Fruit fly (Drosophila melanogaster): ENCODE measurements around the gene CG9920.

CG9920 gene

dm6 chr3R:14096792-14097191, 1.1 kb downstream of the CG9920 start, which contains the start of gene CCHa1:
TSS of gene CCHa1 (minus strand) at chr3R:14096835.
- TF ChIP-seq lz (GFP tag; optimal IDR thresholded peaks at IDR 0.05) (no peak), eg (GFP tag; IDR thresholded peaks at IDR 0.05) (no peak), achi (GFP tag; optimal IDR thresholded peaks at IDR 0.05) (no peak), Eip78C (GFP tag) (no peak), Smox (GFP tag; optimal IDR thresholded peaks at IDR 0.05) (no peak), CG7368 (GFP tag; optimal IDR thresholded peaks at IDR 0.05) (no peak), CG8632 (GFP tag; optimal IDR thresholded peaks at IDR 0.05) (no peak), CG1621 (tag; optimal IDR thresholded peaks at IDR 0.05) (no peak)

- peak; percentile 25 for TF ChIP-seq svp (GFP tag)
- TF ChIP-seq CG16779 (tag; optimal IDR thresholded peaks at IDR 0.05) = no peak
These were observed 2.0 kb downstream of the CG9920 start for dm6 chr3R:14095916-14096315.

- TF ChIP-seq Eip75B (GFP tag; optimal IDR thresholded peaks at IDR 0.05) = no peak
- TF ChIP-seq Ets96B (tag; optimal IDR thresholded peaks at IDR 0.05) = no peak
- TF ChIP-seq lz (GFP tag; optimal IDR thresholded peaks at IDR 0.05) = no peak
- no peak for TF ChIP-seq CG6163 (GFP tag; IDR thresholded peaks at IDR 0.05)
- TF ChIP-seq achi (GFP tag; optimal IDR thresholded peaks at IDR 0.05) = no peak
- TF ChIP-seq Eip93F (GFP tag; optimal IDR thresholded peaks at IDR 0.05) = no peak
- no peak for TF ChIP-seq CG10669 (GFP tag; optimal IDR thresholded peaks at IDR 0.05)
- TF ChIP-seq dsx (GFP tag; optimal IDR thresholded peaks at IDR 0.05; ENCODE audit: poor library complexity, severe bottlenecking) = no peak
- TF ChIP-seq CG6808 (GFP tag; optimal IDR thresholded peaks at IDR 0.05) = no peak
- no peak for TF ChIP-seq CG7368 (GFP tag; optimal IDR thresholded peaks at IDR 0.05)
- peak; percentile 25 for TF ChIP-seq CG32006 (GFP tag; optimal IDR thresholded peaks at IDR 0.05)
- no peak for TF ChIP-seq acj6 (GFP tag; optimal IDR thresholded peaks at IDR 0.05)
- no peak for TF ChIP-seq CG6854 (GFP tag; optimal IDR thresholded peaks at IDR 0.05)
- peak; percentile 68 for TF ChIP-seq Eip78C (GFP tag)
- TF ChIP-seq Hr38 (GFP tag; optimal IDR thresholded peaks at IDR 0.05) = no peak
- no peak for TF ChIP-seq Smox (GFP tag; optimal IDR thresholded peaks at IDR 0.05)
- TF ChIP-seq CG31627 (GFP tag; optimal IDR thresholded peaks at IDR 0.05) = no peak
- no peak for TF ChIP-seq CG15336 (GFP tag; IDR thresholded peaks at IDR 0.05)
- peak; percentile 7 for TF ChIP-seq Hr4 (GFP tag; optimal IDR thresholded peaks at IDR 0.05)
- TF ChIP-seq CG9139 (GFP tag; optimal IDR thresholded peaks at IDR 0.05) = no peak
- no peak for TF ChIP-seq Sox14 (GFP tag; optimal IDR thresholded peaks at IDR 0.05)
- no peak for TF ChIP-seq Blimp-1 (GFP tag; optimal IDR thresholded peaks at IDR 0.05)
These were observed 2.5 kb downstream of the CG9920 start for dm6 chr3R:14095428-14095827.

- TF ChIP-seq CG34406 (GFP tag; optimal IDR thresholded peaks at IDR 0.05) = no peak
- no peak for TF ChIP-seq ss (GFP tag; optimal IDR thresholded peaks at IDR 0.05)
- peak; percentile 58 for TF ChIP-seq Hr4 (GFP tag; optimal IDR thresholded peaks at IDR 0.05)
- peak; percentile 30 for TF ChIP-seq OdsH (GFP tag; optimal IDR thresholded peaks at IDR 0.05)
- peak; percentile 9 for TF ChIP-seq dac (GFP tag; optimal IDR thresholded peaks at IDR 0.05)
- no peak for TF ChIP-seq CG11294 (GFP tag; IDR thresholded peaks at IDR 0.05)
- TF ChIP-seq CG3032 (tag; optimal IDR thresholded peaks at IDR 0.05) = peak; percentile 13
- no peak for TF ChIP-seq CG11762 (GFP tag; optimal IDR thresholded peaks at IDR 0.05; ENCODE audit: insufficient read depth)
- TF ChIP-seq CG6854 (GFP tag; optimal IDR thresholded peaks at IDR 0.05) = no peak
- peak; percentile 63 for TF ChIP-seq cyc (GFP tag; optimal IDR thresholded peaks at IDR 0.05)
- TF ChIP-seq Met (GFP tag; optimal IDR thresholded peaks at IDR 0.05) = peak; percentile 39
- peak; percentile 49 for TF ChIP-seq Smox (GFP tag; optimal IDR thresholded peaks at IDR 0.05)
- TF ChIP-seq CG1621 (tag; optimal IDR thresholded peaks at IDR 0.05) = peak; percentile 22
- peak; percentile 91 for TF ChIP-seq Eip78C (GFP tag)
- no peak for TF ChIP-seq fd59A (GFP tag; optimal IDR thresholded peaks at IDR 0.05)
- TF ChIP-seq net (GFP tag; optimal IDR thresholded peaks at IDR 0.05) = peak; percentile 49
- no peak for TF ChIP-seq fd85E (GFP tag; optimal IDR thresholded peaks at IDR 0.05)
- TF ChIP-seq CG8319 (GFP tag; optimal IDR thresholded peaks at IDR 0.05) = no peak
- TF ChIP-seq Sox102F (GFP tag; optimal IDR thresholded peaks at IDR 0.05) = peak; percentile 27
- TF ChIP-seq salr (GFP tag; optimal IDR thresholded peaks at IDR 0.05) = peak in 1 of 2 experiments; percentile 6
- TF ChIP-seq topi (GFP tag; optimal IDR thresholded peaks at IDR 0.05) = peak; percentile 30
- peak; percentile 69 for TF ChIP-seq CG8119 (GFP tag; IDR thresholded peaks at IDR 0.05)
- peak; percentile 73 for TF ChIP-seq CG31627 (GFP tag; optimal IDR thresholded peaks at IDR 0.05)
- TF ChIP-seq CG32006 (GFP tag; optimal IDR thresholded peaks at IDR 0.05) = no peak
- TF ChIP-seq dsx (GFP tag; optimal IDR thresholded peaks at IDR 0.05; ENCODE audit: poor library complexity, severe bottlenecking) = no peak
- peak; percentile 31 for TF ChIP-seq fkh (GFP tag; optimal IDR thresholded peaks at IDR 0.05)
These were observed 8.9 kb downstream of the CG9920 start, which contains the start of gene Npc2b for dm6 chr3R:14088887-14089567. TSS of gene Npc2b (plus strand) at chr3R:14089517.

Measured in whole organism, prepupa.